Comparison of ENCODE assay signal across 5 worm cellular contexts in genomic region chrIV:9116452-9116851, ce11.
A peak's percentile ranks its signal among the peaks of the same experiment; 100 is the strongest.
TF ChIP-seq lines count a peak whose summit lies in the region.

No protein-coding gene starts in this region.

TF ChIP-seq in whole organism, L1 larva, 84 proteins besides CTCF, POLR2A, EP300 and RAD21:
- TF ChIP-seq efl-1 (optimal IDR thresholded peaks at IDR 0.05; lab: Kevin White, UChicago) (no peak), efl-1 (GFP tag; optimal IDR thresholded peaks at IDR 0.05 in 1 of 2; lab: Kevin White, UChicago) (peak in 1 of 2 experiments; percentile 46), irx-1 (tag; optimal IDR thresholded peaks at IDR 0.05; lab: Kevin White, UChicago) (no peak), rnt-1 (tag; optimal IDR thresholded peaks at IDR 0.05; lab: Kevin White, UChicago) (no peak), ztf-4 (tag; optimal IDR thresholded peaks at IDR 0.05; lab: Kevin White, UChicago) (no peak), vab-15 (tag; optimal IDR thresholded peaks at IDR 0.05; lab: Kevin White, UChicago) (no peak), lin-15B (tag; optimal IDR thresholded peaks at IDR 0.05; lab: Kevin White, UChicago) (no peak), lin-35 (GFP tag; optimal IDR thresholded peaks at IDR 0.05; lab: Kevin White, UChicago) (no peak), ztf-11 (tag; optimal IDR thresholded peaks at IDR 0.05; lab: Kevin White, UChicago) (no peak), elt-2 (tag; optimal IDR thresholded peaks at IDR 0.05; lab: Kevin White, UChicago) (peak; percentile 46)

TF ChIP-seq in whole organism, L2 larva, 48 proteins besides CTCF, POLR2A, EP300 and RAD21:
- TF ChIP-seq mab-5 (tag; optimal IDR thresholded peaks at IDR 0.05; lab: Kevin White, UChicago): no peak
- no peak for TF ChIP-seq nhr-10 (tag; optimal IDR thresholded peaks at IDR 0.05; lab: Kevin White, UChicago)
- TF ChIP-seq lin-39 (tag; optimal IDR thresholded peaks at IDR 0.05; lab: Kevin White, UChicago): no peak
- TF ChIP-seq fos-1 (tag; optimal IDR thresholded peaks at IDR 0.05; lab: Kevin White, UChicago): peak; percentile 89
- no peak for TF ChIP-seq snpc-4 (tag; optimal IDR thresholded peaks at IDR 0.05; lab: Kevin White, UChicago)

TF ChIP-seq in whole organism, L3 larva, 47 proteins besides CTCF, POLR2A, EP300 and RAD21:
- no peak for TF ChIP-seq nhr-28 (tag; optimal IDR thresholded peaks at IDR 0.05; lab: Kevin White, UChicago)
- no peak for TF ChIP-seq lin-39 (tag; optimal IDR thresholded peaks at IDR 0.05; lab: Kevin White, UChicago)
- TF ChIP-seq pha-4 (tag; optimal IDR thresholded peaks at IDR 0.05; lab: Kevin White, UChicago): peak; percentile 35
- TF ChIP-seq elt-2 (tag; optimal IDR thresholded peaks at IDR 0.05; lab: Kevin White, UChicago): peak; percentile 66
- TF ChIP-seq ceh-82 (tag; optimal IDR thresholded peaks at IDR 0.05; lab: Kevin White, UChicago): no peak

TF ChIP-seq in whole organism, L4 larva, 104 proteins besides CTCF, POLR2A, EP300 and RAD21:
- TF ChIP-seq nhr-76 (tag; optimal IDR thresholded peaks at IDR 0.05; lab: Kevin White, UChicago) (no peak), lin-39 (tag; optimal IDR thresholded peaks at IDR 0.05; lab: Kevin White, UChicago) (no peak), mxl-3 (GFP tag; optimal IDR thresholded peaks at IDR 0.05; lab: Kevin White, UChicago) (peak; percentile 10), zag-1 (tag; optimal IDR thresholded peaks at IDR 0.05; lab: Kevin White, UChicago) (no peak), dve-1 (tag; optimal IDR thresholded peaks at IDR 0.05; lab: Kevin White, UChicago; ENCODE audit: insufficient read depth) (peak; percentile 54), lim-7 (GFP tag; IDR thresholded peaks at IDR 0.05; lab: Robert Waterston, UW) (no peak), snpc-4 (tag; optimal IDR thresholded peaks at IDR 0.05; lab: Kevin White, UChicago) (no peak), daf-16 (GFP tag; optimal IDR thresholded peaks at IDR 0.05; lab: Kevin White, UChicago) (no peak), daf-16 (tag; optimal IDR thresholded peaks at IDR 0.05; lab: Kevin White, UChicago) (peak; percentile 38), pqm-1 (tag; optimal IDR thresholded peaks at IDR 0.05; lab: Kevin White, UChicago) (peak; percentile 73), pha-4 (GFP tag; IDR thresholded peaks at IDR 0.05; lab: Robert Waterston, UW) (no peak), pha-4 (tag; optimal IDR thresholded peaks at IDR 0.05; lab: Kevin White, UChicago) (no peak), egl-43 (GFP tag; IDR thresholded peaks at IDR 0.05; lab: Robert Waterston, UW) (no peak), egl-27 (tag; optimal IDR thresholded peaks at IDR 0.05; lab: Kevin White, UChicago) (no peak), ama-1 (optimal IDR thresholded peaks at IDR 0.05; lab: Kevin White, UChicago) (no peak), zfp-2 (tag; optimal IDR thresholded peaks at IDR 0.05; lab: Kevin White, UChicago) (no peak), nhr-6 (tag; optimal IDR thresholded peaks at IDR 0.05; lab: Kevin White, UChicago) (no peak), unc-39 (tag; optimal IDR thresholded peaks at IDR 0.05; lab: Kevin White, UChicago) (no peak), ceh-20 (GFP tag; IDR thresholded peaks at IDR 0.05; lab: Robert Waterston, UW) (no peak), nhr-28 (tag; optimal IDR thresholded peaks at IDR 0.05; lab: Kevin White, UChicago) (peak; percentile 80), php-3 (GFP tag; IDR thresholded peaks at IDR 0.05; lab: Robert Waterston, UW) (no peak), hlh-11 (tag; optimal IDR thresholded peaks at IDR 0.05; lab: Kevin White, UChicago) (peak; percentile 29)

TF ChIP-seq in whole organism, young adult, 124 proteins besides CTCF, POLR2A, EP300 and RAD21:
- TF ChIP-seq ztf-26 (tag; optimal IDR thresholded peaks at IDR 0.05; lab: Kevin White, UChicago) (no peak), nhr-80 (tag; optimal IDR thresholded peaks at IDR 0.05; lab: Kevin White, UChicago) (peak; percentile 71)
